Worm (Caenorhabditis elegans) whole organism, young adult: ENCODE results near the gene nhr-120.

ENCODE experiments used
- ceh-27 ChIP-seq: fragments of 200-800 bp; sonication (Bioruptor generic); optimal IDR thresholded peaks from 2 replicates; lab custom pipeline; 2018; ENCODE audit warnings: mild to moderate bottlenecking, missing genetic modification characterization, moderate library complexity, missing compliant biosample characterization
- ztf-28 ChIP-seq: fragments of 200-800 bp; sonication (Bioruptor generic); IDR thresholded peaks from 2 replicates; pipeline ENCODE4 v1.3.6; 2022; ENCODE audit warnings: missing genetic modification reagents, missing genetic modification characterization, missing compliant biosample characterization

DNA sequence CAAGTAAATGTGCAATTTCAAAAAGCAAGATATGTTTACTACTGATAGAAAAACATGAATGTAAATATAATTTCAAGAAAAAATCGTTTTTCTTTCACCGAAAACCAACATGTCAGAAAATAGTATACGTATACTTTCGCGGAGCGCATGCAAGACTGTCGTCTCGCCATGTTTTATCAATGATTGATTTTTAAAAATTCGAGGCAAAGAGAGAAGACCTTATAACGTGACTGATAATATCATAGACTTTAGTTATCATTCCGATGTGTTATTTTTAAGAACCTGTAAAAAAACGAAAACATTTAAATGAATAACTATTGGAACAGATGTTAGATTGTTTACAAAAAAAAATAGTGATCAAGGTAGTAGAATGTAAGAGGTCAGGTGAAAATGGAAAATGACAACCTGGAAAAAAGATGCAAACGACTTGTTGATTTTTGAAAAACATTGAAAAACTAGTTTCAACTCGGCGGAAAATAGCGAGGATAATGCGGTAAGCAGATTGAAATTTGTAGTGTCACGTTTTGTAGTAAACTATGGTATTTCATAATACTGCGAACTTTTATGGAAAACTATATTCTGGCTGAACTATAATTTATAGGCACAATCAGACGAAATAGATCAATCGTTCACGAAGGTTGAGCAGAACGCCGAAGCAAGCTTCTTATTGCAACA, 6.1 kb upstream of the nhr-120 start:
- TF ChIP-seq ztf-28 (no peak), ceh-27 (no peak)
